Fruit fly (Drosophila melanogaster) whole organism, wandering third instar larva: ENCODE measurements around the gene CG11975.

Experiments
- Abd-B ChIP-seq: fragments of >200 bp; optimal IDR thresholded peaks from 2 replicates; lab custom pipeline; 2017; ENCODE audit warnings: missing biosample characterization, missing genetic modification characterization
- CG32264 ChIP-seq: fragments of 200-800 bp; sonication (Bioruptor generic); optimal IDR thresholded peaks from 2 replicates; lab custom pipeline; 2016; ENCODE audit warnings: missing biosample characterization, missing genetic modification characterization
- CrebA ChIP-seq: fragments of 200-800 bp; sonication (Bioruptor generic); optimal IDR thresholded peaks from 2 replicates; lab custom pipeline; 2016; ENCODE audit warnings: missing biosample characterization, mild to moderate bottlenecking, missing genetic modification characterization, borderline replicate concordance
- Dfd ChIP-seq: fragments of >200 bp; optimal IDR thresholded peaks from 2 replicates; lab custom pipeline; 2017; ENCODE audit warnings: missing biosample characterization, missing genetic modification characterization
- Dif ChIP-seq: fragments of 200-275, 200-300 bp; sonication (Bioruptor generic); optimal IDR thresholded peaks from 2 replicates; lab custom pipeline; 2018; ENCODE audit warnings: missing biosample characterization, missing genetic modification characterization; ENCODE audit not compliant: partially characterized antibody
- GATAd ChIP-seq: sonication (Bioruptor generic); optimal IDR thresholded peaks from 2 replicates; lab custom pipeline; 2016; ENCODE audit warnings: missing biosample characterization, missing genetic modification characterization
- HLH106 ChIP-seq: fragments of 200-800 bp; optimal IDR thresholded peaks from 3 replicates; lab custom pipeline; 2019; ENCODE audit warnings: missing biosample characterization, mild to moderate bottlenecking, missing genetic modification characterization, moderate library complexity
- Hnf4 ChIP-seq: fragments of 200-800 bp; sonication (Bioruptor generic); optimal IDR thresholded peaks from 2 replicates; lab custom pipeline; 2016; ENCODE audit warnings: missing biosample characterization, mild to moderate bottlenecking, missing genetic modification characterization
- Hr78 ChIP-seq: fragments of >200 bp; optimal IDR thresholded peaks from 2 replicates; lab custom pipeline; 2017; ENCODE audit warnings: missing biosample characterization, missing genetic modification characterization
- Hr83 ChIP-seq: fragments of 200-300 bp; sonication (Bioruptor generic); optimal IDR thresholded peaks from 2 replicates; lab custom pipeline; 2016; ENCODE audit warnings: missing biosample characterization, mild to moderate bottlenecking, missing genetic modification characterization, moderate library complexity; ENCODE audit not compliant: poor library complexity, severe bottlenecking
- Jra ChIP-seq: sonication (Bioruptor generic); optimal IDR thresholded peaks from 2 replicates; lab custom pipeline; 2016; ENCODE audit warnings: missing biosample characterization, missing genetic modification characterization
- Mio ChIP-seq: sonication (Bioruptor generic); optimal IDR thresholded peaks from 2 replicates; lab custom pipeline; 2016; ENCODE audit warnings: missing biosample characterization, missing genetic modification characterization
- Myc ChIP-seq: fragments of >200 bp; optimal IDR thresholded peaks from 2 replicates; lab custom pipeline; 2017
- N ChIP-seq: fragments of >200 bp; optimal IDR thresholded peaks from 2 replicates; lab custom pipeline; 2018; ENCODE audit warnings: missing biosample characterization, missing external identifiers, missing genetic modification characterization
- OdsH ChIP-seq: fragments of 200-800 bp; sonication (Bioruptor generic); optimal IDR thresholded peaks from 2 replicates; lab custom pipeline; 2016; ENCODE audit warnings: missing biosample characterization, mild to moderate bottlenecking, missing genetic modification characterization
- Rel ChIP-seq, 2 experiments: fragments of 200-800 bp; sonication (Bioruptor generic) in 1 of 2; optimal IDR thresholded peaks; 2 replicates in 1 of 2; 3 replicates in 1 of 2; lab custom pipeline; 2016 to 2019; ENCODE audit warnings: mild to moderate bottlenecking in 2 of 2, missing biosample characterization in 2 of 2, missing genetic modification characterization in 2 of 2, moderate library complexity in 1 of 2
- Vsx2 ChIP-seq: fragments of 200-300, 225-300 bp; sonication (Bioruptor generic); optimal IDR thresholded peaks from 2 replicates; lab custom pipeline; 2018; ENCODE audit warnings: missing biosample characterization, missing genetic modification characterization; ENCODE audit not compliant: partially characterized antibody
- br ChIP-seq: fragments of 200-800 bp; sonication (Bioruptor generic); optimal IDR thresholded peaks from 2 replicates; lab custom pipeline; 2016; ENCODE audit warnings: missing biosample characterization, missing genetic modification characterization
- brk ChIP-seq: fragments of 200-800 bp; sonication (Bioruptor generic); optimal IDR thresholded peaks from 2 replicates; lab custom pipeline; 2016; ENCODE audit warnings: missing biosample characterization, mild to moderate bottlenecking, missing genetic modification characterization
- dl ChIP-seq, 2 experiments: fragments of 175-275, 200-275 bp in 1 of 2; fragments of 200-275 bp in 1 of 2; sonication (Bioruptor generic); optimal IDR thresholded peaks; lab custom pipeline; 2018; ENCODE audit warnings: mild to moderate bottlenecking in 2 of 2, missing biosample characterization in 2 of 2, missing genetic modification characterization in 2 of 2, moderate library complexity in 2 of 2; ENCODE audit not compliant: partially characterized antibody in 2 of 2, insufficient read depth in 1 of 2
- dmrt93B ChIP-seq: fragments of 200-800 bp; sonication (Bioruptor generic); optimal IDR thresholded peaks from 2 replicates; lab custom pipeline; 2018; ENCODE audit warnings: missing biosample characterization, mild to moderate bottlenecking, missing genetic modification characterization
- dsf ChIP-seq: sonication (Bioruptor generic); optimal IDR thresholded peaks from 2 replicates; lab custom pipeline; 2016; ENCODE audit warnings: missing biosample characterization, missing genetic modification characterization, borderline replicate concordance
- ey ChIP-seq: fragments of 200-800 bp; sonication (Bioruptor generic); optimal IDR thresholded peaks from 2 replicates; lab custom pipeline; 2016; ENCODE audit warnings: missing biosample characterization, missing genetic modification characterization
- foxo ChIP-seq, 2 experiments: fragments of 200-800 bp; sonication (Bioruptor generic); optimal IDR thresholded peaks; 2 replicates in 1 of 2; 3 replicates in 1 of 2; lab custom pipeline; 2016 to 2017; ENCODE audit warnings: missing biosample characterization in 2 of 2, missing genetic modification characterization in 2 of 2
- fru ChIP-seq: fragments of 200-800 bp; sonication (Bioruptor generic); optimal IDR thresholded peaks from 3 replicates; lab custom pipeline; 2016; ENCODE audit warnings: missing biosample characterization, mild to moderate bottlenecking, missing genetic modification characterization
- h ChIP-seq: fragments of 200-800 bp; sonication (Bioruptor generic); optimal IDR thresholded peaks from 3 replicates; lab custom pipeline; 2016; ENCODE audit warnings: missing biosample characterization, mild to moderate bottlenecking, missing genetic modification characterization
- jim ChIP-seq: fragments of 175-275, 200-325 bp; sonication (Bioruptor generic); optimal IDR thresholded peaks from 2 replicates; lab custom pipeline; 2016; ENCODE audit warnings: missing biosample characterization, mild to moderate bottlenecking, missing genetic modification characterization
- lola ChIP-seq: fragments of >200 bp; optimal IDR thresholded peaks from 2 replicates; lab custom pipeline; 2017; ENCODE audit warnings: missing biosample characterization, missing genetic modification characterization
- pan ChIP-seq: fragments of >200 bp; optimal IDR thresholded peaks from 2 replicates; lab custom pipeline; 2017
- psq ChIP-seq: fragments of 200-800 bp; sonication (Bioruptor generic); optimal IDR thresholded peaks from 3 replicates; lab custom pipeline; 2017; ENCODE audit warnings: missing biosample characterization, mild to moderate bottlenecking, missing genetic modification characterization, moderate library complexity
- rgr ChIP-seq: fragments of 200-800 bp; sonication (Bioruptor generic); optimal IDR thresholded peaks from 3 replicates; lab custom pipeline; 2016; ENCODE audit warnings: missing biosample characterization, mild to moderate bottlenecking, missing genetic modification characterization
- sage ChIP-seq: fragments of 200-800 bp; sonication (Bioruptor generic); optimal IDR thresholded peaks from 2 replicates; lab custom pipeline; 2016; ENCODE audit warnings: missing biosample characterization, mild to moderate bottlenecking, missing genetic modification characterization
- sv ChIP-seq: fragments of 200-800 bp; sonication (Bioruptor generic); optimal IDR thresholded peaks from 3 replicates; lab custom pipeline; 2016; ENCODE audit warnings: missing biosample characterization, missing genetic modification characterization
- tai ChIP-seq: sonication (Bioruptor generic); optimal IDR thresholded peaks from 2 replicates; lab custom pipeline; 2016; ENCODE audit warnings: missing biosample characterization, missing genetic modification characterization
- usp ChIP-seq: fragments of >200 bp; optimal IDR thresholded peaks from 2 replicates; lab custom pipeline; 2017; ENCODE audit warnings: missing biosample characterization, missing genetic modification characterization
- woc ChIP-seq: sonication (Bioruptor generic); optimal IDR thresholded peaks from 2 replicates; lab custom pipeline; 2016; ENCODE audit warnings: missing biosample characterization, mild to moderate bottlenecking, missing genetic modification characterization

CG11975 gene

dm6 chr3R:8962860-8963755, 29.9 kb upstream of the CG11975 start, which contains the start of gene ich:
Gene ich (minus strand): TSS chr3R:8963037.
- TF ChIP-seq psq (peak; percentile 26), Jra (GFP tag; lab: Kevin White, UChicago) (no peak)
- TF ChIP-seq, all 38 proteins: peak for 1

dm6 chr3R:8963756-8964342, 29.2 kb upstream of the CG11975 start:
- TF ChIP-seq Hr78 (GFP tag; lab: Kevin White, UChicago): no peak
- no peak for TF ChIP-seq HLH106
- TF ChIP-seq br (GFP tag; lab: Kevin White, UChicago): no peak
- no peak for TF ChIP-seq brk
- no peak for TF ChIP-seq Myc (lab: Kevin White, UChicago)
- no peak for TF ChIP-seq sage (GFP tag; lab: Kevin White, UChicago)
- TF ChIP-seq Dfd (GFP tag; lab: Kevin White, UChicago): no peak
- no peak for TF ChIP-seq pan (lab: Kevin White, UChicago)
- no peak for TF ChIP-seq Rel (GFP tag; optimal IDR thresholded peaks at IDR 0.05; lab: Kevin White, UChicago)
- TF ChIP-seq Rel (tag; optimal IDR thresholded peaks at IDR 0.05; lab: Kevin White, UChicago): no peak
- no peak for TF ChIP-seq ey
- no peak for TF ChIP-seq Mio (GFP tag; lab: Kevin White, UChicago)
- no peak for TF ChIP-seq OdsH (GFP tag; lab: Kevin White, UChicago)
- no peak for TF ChIP-seq dl (GFP tag; optimal IDR thresholded peaks at IDR 0.05; lab: Kevin White, UChicago; ENCODE audit: insufficient read depth in 1 of 2, partially characterized antibody in 2 of 2)
- no peak for TF ChIP-seq jim (GFP tag; lab: Kevin White, UChicago)
- no peak for TF ChIP-seq sv (GFP tag; lab: Kevin White, UChicago)

dm6 chr3R:8965546-8965945, 27.5 kb upstream of the CG11975 start:
- no peak for TF ChIP-seq foxo (GFP tag; optimal IDR thresholded peaks at IDR 0.05; lab: Kevin White, UChicago)
- TF ChIP-seq ey: no peak
- TF ChIP-seq psq: no peak
- no peak for TF ChIP-seq fru (GFP tag; lab: Kevin White, UChicago)
- no peak for TF ChIP-seq Dif (GFP tag; lab: Kevin White, UChicago)
- no peak for TF ChIP-seq CG32264 (GFP tag; lab: Kevin White, UChicago)
- TF ChIP-seq tai (GFP tag; lab: Kevin White, UChicago): no peak
- TF ChIP-seq N: no peak
- no peak for TF ChIP-seq Myc (lab: Kevin White, UChicago)
- TF ChIP-seq, all 38 proteins: peak for 0

dm6 chr3R:8966598-8966997, 26.5 kb upstream of the CG11975 start:
- no peak for TF ChIP-seq Vsx2
- TF ChIP-seq br (GFP tag; lab: Kevin White, UChicago): no peak
- TF ChIP-seq CG32264 (GFP tag; lab: Kevin White, UChicago): no peak
- TF ChIP-seq ey: no peak
- no peak for TF ChIP-seq usp (GFP tag; lab: Kevin White, UChicago)
- TF ChIP-seq pan (lab: Kevin White, UChicago): no peak
- no peak for TF ChIP-seq Abd-B (GFP tag; lab: Kevin White, UChicago)
- TF ChIP-seq fru (GFP tag; lab: Kevin White, UChicago): no peak
- no peak for TF ChIP-seq HLH106
- TF ChIP-seq tai (GFP tag; lab: Kevin White, UChicago): no peak
- no peak for TF ChIP-seq dsf
- no peak for TF ChIP-seq Mio (GFP tag; lab: Kevin White, UChicago)
- no peak for TF ChIP-seq Myc (lab: Kevin White, UChicago)
- no peak for TF ChIP-seq brk
- TF ChIP-seq jim (GFP tag; lab: Kevin White, UChicago): no peak
- no peak for TF ChIP-seq Hr78 (GFP tag; lab: Kevin White, UChicago)

- TF ChIP-seq psq: no peak
- TF ChIP-seq rgr (GFP tag; lab: Kevin White, UChicago): peak; percentile 27
- TF ChIP-seq pan (lab: Kevin White, UChicago): no peak
- no peak for TF ChIP-seq dsf
- TF ChIP-seq usp (GFP tag; lab: Kevin White, UChicago): no peak
- TF ChIP-seq dl (GFP tag; optimal IDR thresholded peaks at IDR 0.05; lab: Kevin White, UChicago; ENCODE audit: insufficient read depth in 1 of 2, partially characterized antibody in 2 of 2): no peak
- TF ChIP-seq GATAd: no peak
- peak; percentile 55 for TF ChIP-seq h (GFP tag; lab: Kevin White, UChicago)
- TF ChIP-seq ey: peak; percentile 38
- no peak for TF ChIP-seq sv (GFP tag; lab: Kevin White, UChicago)
- peak; percentile 42 for TF ChIP-seq fru (GFP tag; lab: Kevin White, UChicago)
- no peak for TF ChIP-seq N
- TF ChIP-seq woc (GFP tag; lab: Kevin White, UChicago): peak; percentile 21
- no peak for TF ChIP-seq Dif (GFP tag; lab: Kevin White, UChicago)
- peak; percentile 10 for TF ChIP-seq Hnf4
- TF ChIP-seq dmrt93B: peak; percentile 8
- TF ChIP-seq Hr78 (GFP tag; lab: Kevin White, UChicago): no peak
- TF ChIP-seq Hr83: no peak
- TF ChIP-seq sage (GFP tag; lab: Kevin White, UChicago): no peak
- no peak for TF ChIP-seq lola (GFP tag; lab: Kevin White, UChicago)
- peak; percentile 50 for TF ChIP-seq br (GFP tag; lab: Kevin White, UChicago)
- no peak for TF ChIP-seq Vsx2
- TF ChIP-seq CrebA (GFP tag; lab: Kevin White, UChicago): no peak
- TF ChIP-seq Dfd (GFP tag; lab: Kevin White, UChicago): no peak
Observed at dm6 chr3R:8968837-8969236, 24.2 kb upstream of the CG11975 start.
